Fruit fly (Drosophila melanogaster) whole organism, embryonic: ENCODE measurements around the gene CG5618.

ENCODE experiments used
- Abd-B ChIP-seq: fragments of 200-800 bp; sonication (Bioruptor generic); optimal IDR thresholded peaks from 2 replicates; lab custom pipeline; 2018; ENCODE audit warnings: missing biosample characterization, mild to moderate bottlenecking, missing genetic modification characterization, moderate library complexity
- Ada2b ChIP-seq: fragments of 200-800 bp; sonication (Bioruptor generic); IDR thresholded peaks from 2 replicates; pipeline ENCODE4 v1.3.6; 2022; ENCODE audit warnings: missing biosample characterization, missing genetic modification characterization
- Adf1 ChIP-seq: fragments of 200-800 bp; sonication (Bioruptor generic); IDR thresholded peaks from 2 replicates; pipeline ENCODE4 v1.3.6; 2022; ENCODE audit warnings: missing biosample characterization, missing genetic modification characterization
- B-H2 ChIP-seq: fragments of 200-800 bp; sonication (Bioruptor generic); optimal IDR thresholded peaks from 2 replicates; lab custom pipeline; 2018; ENCODE audit warnings: missing biosample characterization, mild to moderate bottlenecking, missing genetic modification characterization
- CG11696 ChIP-seq: fragments of 200-800 bp; sonication (Bioruptor generic); IDR thresholded peaks from 2 replicates; pipeline ENCODE4 v1.3.6; 2022; ENCODE audit warnings: missing biosample characterization, missing genetic modification characterization
- CG11723 ChIP-seq: fragments of 200-800 bp; sonication (Bioruptor generic); optimal IDR thresholded peaks from 2 replicates; lab custom pipeline; 2017; ENCODE audit warnings: missing biosample characterization, mild to moderate bottlenecking, missing genetic modification characterization
- CG12071 ChIP-seq: fragments of 200-800 bp; sonication (Bioruptor generic); optimal IDR thresholded peaks from 3 replicates; lab custom pipeline; 2018; ENCODE audit warnings: missing biosample characterization, mild to moderate bottlenecking, missing genetic modification characterization
- CG12236 ChIP-seq: fragments of 200-800 bp; sonication (Bioruptor generic); optimal IDR thresholded peaks from 2 replicates; lab custom pipeline; 2016; ENCODE audit warnings: missing biosample characterization, missing genetic modification characterization
- CG13123 ChIP-seq: fragments of 200-800 bp; sonication (Bioruptor generic); optimal IDR thresholded peaks from 2 replicates; lab custom pipeline; 2016; ENCODE audit warnings: missing biosample characterization, missing genetic modification characterization
- CG13775 ChIP-seq: fragments of 200-800 bp; sonication (Bioruptor generic); optimal IDR thresholded peaks from 3 replicates; lab custom pipeline; 2017; ENCODE audit warnings: missing biosample characterization, mild to moderate bottlenecking, missing genetic modification characterization
- CG15269 ChIP-seq: fragments of 200-800 bp; sonication (Bioruptor generic); optimal IDR thresholded peaks from 2 replicates; lab custom pipeline; 2018; ENCODE audit warnings: missing biosample characterization, mild to moderate bottlenecking, missing genetic modification characterization, moderate library complexity
- CG1602 ChIP-seq: fragments of 200-800 bp; sonication (Bioruptor generic); optimal IDR thresholded peaks from 3 replicates; lab custom pipeline; 2016; ENCODE audit warnings: missing biosample characterization, missing genetic modification characterization
- CG16779 ChIP-seq: fragments of 200-800 bp; sonication (Bioruptor generic); IDR thresholded peaks from 2 replicates; pipeline ENCODE4 v1.3.6; 2022; ENCODE audit warnings: missing biosample characterization, missing genetic modification characterization
- CG16813 ChIP-seq: fragments of 200-800 bp; sonication (Bioruptor generic); IDR thresholded peaks from 3 replicates; pipeline ENCODE4 v1.3.6; 2022; ENCODE audit warnings: missing biosample characterization, missing genetic modification characterization; ENCODE audit not compliant: partially characterized antibody
- CG17328 ChIP-seq: fragments of 200-800 bp; sonication (Bioruptor generic); IDR thresholded peaks from 2 replicates; pipeline ENCODE4 v1.3.6; 2022; ENCODE audit warnings: missing biosample characterization, missing genetic modification characterization
- CG17359 ChIP-seq: fragments of 200-800 bp; sonication (Bioruptor generic); optimal IDR thresholded peaks from 3 replicates; lab custom pipeline; 2018; ENCODE audit warnings: missing biosample characterization, mild to moderate bottlenecking, missing genetic modification characterization, moderate library complexity
- CG32767 ChIP-seq: fragments of 200-800 bp; sonication (Bioruptor generic); IDR thresholded peaks from 2 replicates; pipeline ENCODE4 v1.3.6; 2022; ENCODE audit warnings: missing biosample characterization, missing genetic modification characterization
- CG3407 ChIP-seq: fragments of 200-800 bp; sonication (Bioruptor generic); optimal IDR thresholded peaks from 2 replicates; lab custom pipeline; 2018; ENCODE audit warnings: missing biosample characterization, mild to moderate bottlenecking, missing genetic modification characterization
- CG4854 ChIP-seq: fragments of 200-800 bp; sonication (Bioruptor generic); optimal IDR thresholded peaks from 2 replicates; lab custom pipeline; 2016; ENCODE audit warnings: missing biosample characterization, missing genetic modification characterization, inconsistent platforms
- CG5180 ChIP-seq: fragments of 200-800 bp; sonication (Bioruptor generic); optimal IDR thresholded peaks from 3 replicates; lab custom pipeline; 2017; ENCODE audit warnings: missing biosample characterization, missing genetic modification characterization, mild to moderate bottlenecking, moderate library complexity, missing genetic modification reagents
- CG6272 ChIP-seq: fragments of 200-800 bp; sonication (Bioruptor generic); IDR thresholded peaks from 2 replicates; pipeline ENCODE4 v1.3.6; 2022; ENCODE audit warnings: missing biosample characterization, missing genetic modification characterization
- CG7271 ChIP-seq: fragments of 200-800 bp; sonication (Bioruptor generic); optimal IDR thresholded peaks from 2 replicates; lab custom pipeline; 2018; ENCODE audit warnings: missing biosample characterization, mild to moderate bottlenecking, missing genetic modification characterization, moderate library complexity
- CG7372 ChIP-seq: fragments of 200-800 bp; sonication (Bioruptor generic); IDR thresholded peaks from 2 replicates; pipeline ENCODE4 v1.3.6; 2022; ENCODE audit warnings: missing biosample characterization, missing genetic modification characterization
- CG8388 ChIP-seq: fragments of 200-800 bp; sonication (Bioruptor generic); optimal IDR thresholded peaks from 2 replicates; lab custom pipeline; 2019; ENCODE audit warnings: missing biosample characterization, mild to moderate bottlenecking, missing genetic modification characterization, moderate library complexity
- CG8944 ChIP-seq: fragments of 200-800 bp; sonication (Bioruptor generic); optimal IDR thresholded peaks from 3 replicates; lab custom pipeline; 2016; ENCODE audit warnings: missing biosample characterization, missing genetic modification characterization
- Dp ChIP-seq: fragments of 200-800 bp; sonication (Bioruptor generic); optimal IDR thresholded peaks from 2 replicates; lab custom pipeline; 2018; ENCODE audit warnings: missing biosample characterization, mild to moderate bottlenecking, missing genetic modification characterization, moderate library complexity
- Myb ChIP-seq: fragments of 200-800 bp; sonication (Bioruptor generic); optimal IDR thresholded peaks from 2 replicates; lab custom pipeline; 2016; ENCODE audit warnings: missing biosample characterization, missing genetic modification characterization
- NC2β ChIP-seq: fragments of 200-800 bp; sonication (Bioruptor generic); optimal IDR thresholded peaks from 2 replicates; lab custom pipeline; 2016; ENCODE audit warnings: missing biosample characterization, missing genetic modification characterization
- Opbp ChIP-seq: fragments of 200-800 bp; sonication (Bioruptor generic); IDR thresholded peaks from 3 replicates; pipeline ENCODE4 v1.3.6; 2022; ENCODE audit warnings: missing biosample characterization, missing genetic modification characterization; ENCODE audit not compliant: partially characterized antibody
- Ravus ChIP-seq: fragments of 200-800 bp; sonication (Bioruptor generic); IDR thresholded peaks from 2 replicates; pipeline ENCODE4 v1.3.6; 2022; ENCODE audit warnings: missing biosample characterization, missing genetic modification characterization
- Side ChIP-seq: fragments of 200-800 bp; sonication (Bioruptor generic); optimal IDR thresholded peaks from 2 replicates; lab custom pipeline; 2016; ENCODE audit warnings: missing biosample characterization, missing genetic modification characterization
- Stat92E ChIP-seq, 3 experiments: fragments of >200 bp in 2 of 3; fragments of 200-800 bp in 1 of 3; sonication (Bioruptor generic) in 1 of 3; optimal IDR thresholded peaks; 2 replicates each; lab custom pipeline; 2017 to 2019; ENCODE audit warnings: missing biosample characterization in 3 of 3, missing genetic modification characterization in 3 of 3, mild to moderate bottlenecking in 1 of 3, moderate library complexity in 1 of 3
- ato ChIP-seq: fragments of 200-800 bp; sonication (Bioruptor generic); IDR thresholded peaks from 2 replicates; pipeline ENCODE4 v1.3.6; 2022; ENCODE audit warnings: missing biosample characterization, missing genetic modification characterization; ENCODE audit not compliant: partially characterized antibody
- bcd ChIP-seq: fragments of 200-800 bp; sonication (Bioruptor generic); optimal IDR thresholded peaks from 2 replicates; lab custom pipeline; 2017; ENCODE audit warnings: missing biosample characterization, mild to moderate bottlenecking, missing genetic modification characterization
- cas ChIP-seq: fragments of 200-800 bp; sonication (Bioruptor generic); IDR thresholded peaks from 2 replicates; pipeline ENCODE4 v1.3.6; 2022; ENCODE audit warnings: missing biosample characterization, missing genetic modification characterization
- corto ChIP-seq: fragments of 200-800 bp; sonication (Bioruptor generic); optimal IDR thresholded peaks from 2 replicates; lab custom pipeline; 2016; ENCODE audit warnings: missing biosample characterization, mild to moderate bottlenecking, missing genetic modification characterization, moderate library complexity
- crp ChIP-seq, 2 experiments: fragments of 200-800 bp; sonication (Bioruptor generic); optimal IDR thresholded peaks; 2 replicates in 1 of 2; 3 replicates in 1 of 2; lab custom pipeline; 2017; ENCODE audit warnings: missing biosample characterization in 2 of 2, missing genetic modification characterization in 2 of 2, mild to moderate bottlenecking in 1 of 2, moderate library complexity in 1 of 2
- disco-r ChIP-seq: fragments of 200-800 bp; sonication (Bioruptor generic); optimal IDR thresholded peaks from 2 replicates; lab custom pipeline; 2016; ENCODE audit warnings: missing biosample characterization, missing genetic modification characterization
- esg ChIP-seq: fragments of 200-800 bp; sonication (Bioruptor generic); conservative IDR thresholded peaks from 2 replicates; pipeline ENCODE4 v1.3.6; 2022; ENCODE audit warnings: missing biosample characterization, missing genetic modification characterization
- eve ChIP-seq, 2 experiments: fragments of >200 bp; optimal IDR thresholded peaks; 2 replicates each; lab custom pipeline; 2017; ENCODE audit warnings: missing biosample characterization in 2 of 2, missing genetic modification characterization in 2 of 2
- gsb ChIP-seq: fragments of 200-800 bp; sonication (Bioruptor generic); IDR thresholded peaks from 2 replicates; pipeline ENCODE4 v1.3.6; 2022; ENCODE audit warnings: missing biosample characterization, missing genetic modification characterization
- klu ChIP-seq: fragments of 200-800 bp; sonication (Bioruptor generic); IDR thresholded peaks from 2 replicates; pipeline ENCODE4 v1.3.6; 2022; ENCODE audit warnings: missing biosample characterization, missing genetic modification characterization
- row ChIP-seq: fragments of 200-800 bp; sonication (Bioruptor generic); IDR thresholded peaks from 3 replicates; pipeline ENCODE4 v1.3.6; 2022; ENCODE audit warnings: missing biosample characterization, missing genetic modification characterization
- so ChIP-seq: fragments of 200-800 bp; sonication (Bioruptor generic); IDR thresholded peaks from 3 replicates; pipeline ENCODE4 v1.3.6; 2022; ENCODE audit warnings: missing biosample characterization, missing genetic modification characterization
- sqz ChIP-seq: fragments of 200-800 bp; sonication (Bioruptor generic); optimal IDR thresholded peaks from 3 replicates; lab custom pipeline; 2018; ENCODE audit warnings: missing biosample characterization, mild to moderate bottlenecking, missing genetic modification characterization
- tin ChIP-seq: fragments of 200-800 bp; sonication (Bioruptor generic); optimal IDR thresholded peaks from 3 replicates; lab custom pipeline; 2016; ENCODE audit warnings: missing biosample characterization, missing genetic modification characterization
- trh ChIP-seq: fragments of 200-800 bp; sonication (Bioruptor generic); optimal IDR thresholded peaks from 2 replicates; lab custom pipeline; 2016; ENCODE audit warnings: missing biosample characterization, missing genetic modification characterization
- zen2 ChIP-seq: fragments of 200-800 bp; sonication (Bioruptor generic); IDR thresholded peaks from 3 replicates; pipeline ENCODE4 v1.3.6; 2022; ENCODE audit warnings: missing biosample characterization, missing genetic modification characterization; ENCODE audit not compliant: partially characterized antibody

Gene CG5618

dm6 chr3L:20398243-20399222 is 45.3 kb downstream of the CG5618 start (continued):
- TF ChIP-seq CG15269 (tag; lab: Kevin White, UChicago) (peak; percentile 92), Abd-B (GFP tag; lab: Kevin White, UChicago) (peak; percentile 69), CG7372 (GFP tag; lab: Robert Waterston, UW) (peak; percentile 71), CG4854 (GFP tag; lab: Kevin White, UChicago) (peak; percentile 75), ato (GFP tag; lab: Robert Waterston, UW) (no peak), CG11723 (peak; percentile 82), Stat92E (GFP tag; optimal IDR thresholded peaks at IDR 0.05; lab: Kevin White, UChicago) (peak in 1 of 3 experiments; percentile 46), CG7271 (tag; lab: Kevin White, UChicago) (peak; percentile 25), CG12071 (GFP tag; lab: Kevin White, UChicago) (peak; percentile 67), CG16813 (no peak), tin (GFP tag; lab: Kevin White, UChicago) (peak; percentile 80), disco-r (GFP tag; lab: Kevin White, UChicago) (peak; percentile 72), crp (GFP tag; optimal IDR thresholded peaks at IDR 0.05; lab: Kevin White, UChicago) (peak in 1 of 2 experiments; percentile 50), Side (peak; percentile 55), so (peak; percentile 86), trh (GFP tag; lab: Kevin White, UChicago) (peak; percentile 46), NC2β (GFP tag; lab: Kevin White, UChicago) (peak; percentile 50), CG8944 (GFP tag; lab: Kevin White, UChicago) (peak; percentile 50), CG3407 (peak; percentile 82), CG6272 (peak; percentile 53), Dp (GFP tag; lab: Kevin White, UChicago) (no peak), gsb (peak; percentile 73), row (GFP tag; lab: Robert Waterston, UW) (peak; percentile 82), CG5180 (GFP tag; lab: Kevin White, UChicago) (peak; percentile 74), CG1602 (GFP tag; lab: Kevin White, UChicago) (peak; percentile 85), Opbp (GFP tag; lab: Robert Waterston, UW) (no peak), CG8388 (GFP tag; lab: Kevin White, UChicago) (peak; percentile 84), CG12236 (GFP tag; lab: Kevin White, UChicago) (peak; percentile 45), bcd (GFP tag; lab: Kevin White, UChicago) (peak; percentile 89), CG11696 (peak; percentile 66), CG17328 (GFP tag; lab: Robert Waterston, UW) (peak; percentile 62), klu (GFP tag; lab: Robert Waterston, UW) (peak; percentile 65; the same call in 1 of the 2 replicates), CG13775 (peak; percentile 80), Adf1 (peak; percentile 32), CG16779 (GFP tag; lab: Robert Waterston, UW) (no peak), esg (GFP tag; lab: Robert Waterston, UW) (peak; percentile 78), Myb (GFP tag; lab: Kevin White, UChicago) (peak; percentile 21), sqz (GFP tag; lab: Kevin White, UChicago) (peak; percentile 76), corto (GFP tag; lab: Kevin White, UChicago) (peak; percentile 71), B-H2 (GFP tag; lab: Kevin White, UChicago) (no peak), CG13123 (GFP tag; lab: Kevin White, UChicago) (peak; percentile 42), eve (GFP tag; optimal IDR thresholded peaks at IDR 0.05; lab: Kevin White, UChicago) (peak in 1 of 2 experiments; percentile 95), zen2 (no peak), Ravus (GFP tag; lab: Robert Waterston, UW) (peak; percentile 44), Ada2b (GFP tag; lab: Robert Waterston, UW) (peak; percentile 72), CG32767 (GFP tag; lab: Robert Waterston, UW) (no peak), CG17359 (tag; lab: Kevin White, UChicago) (peak; percentile 87), cas (GFP tag; lab: Robert Waterston, UW) (no peak)
